Worm (Caenorhabditis elegans) whole organism, L4/young adult: ENCODE measurements around the gene unc-25.

ENCODE experiments used
- W03F9.2 ChIP-seq: fragments of 150-350 bp; optimal IDR thresholded peaks from 2 replicates; lab custom pipeline; 2014; ENCODE audit warnings: missing biosample characterization, missing genetic modification characterization
- dao-5 ChIP-seq: sonication (generic microtip); optimal IDR thresholded peaks from 2 replicates; lab custom pipeline; 2016; ENCODE audit warnings: missing genotype, missing genetic modification characterization, moderate library complexity, missing compliant biosample characterization
- him-1 ChIP-seq: sonication (generic microtip); optimal IDR thresholded peaks from 2 replicates; lab custom pipeline; 2016; ENCODE audit warnings: missing genotype, missing genetic modification reagents, missing genetic modification characterization, missing compliant biosample characterization

ce11 chrIII:12951362-12952228 lies 9.1 kb downstream of the unc-25 start, which contains the start of gene Y39E4A.1:
- TF ChIP-seq him-1 (tag; lab: Kevin White, UChicago), result no peak
- no peak for TF ChIP-seq dao-5 (tag; lab: Kevin White, UChicago)
- no peak for TF ChIP-seq W03F9.2
